Fruit fly (Drosophila melanogaster): ENCODE data around the gene CG6836.

The CG6836 gene

dm6 chr3L:18996030-18996773 lies 45.8 kb downstream of the CG6836 start (continued):
- TF ChIP-seq CG34224 (GFP tag; IDR thresholded peaks at IDR 0.05; ENCODE audit: partially characterized antibody), result peak; percentile 57; the same call in 2 of the 3 replicates
- peak; percentile 29 for TF ChIP-seq CG3838 (GFP tag; optimal IDR thresholded peaks at IDR 0.05)
- peak; percentile 30 for TF ChIP-seq bab2 (GFP tag; optimal IDR thresholded peaks at IDR 0.05)
- peak; percentile 47 for TF ChIP-seq CG7928 (GFP tag; optimal IDR thresholded peaks at IDR 0.05)
- TF ChIP-seq gce (GFP tag; IDR thresholded peaks at IDR 0.05), result no peak
- TF ChIP-seq kay (GFP tag; optimal IDR thresholded peaks at IDR 0.05), result peak; percentile 35
- TF ChIP-seq CkIIα-i1 (GFP tag; IDR thresholded peaks at IDR 0.05), result no peak
- TF ChIP-seq tio (GFP tag; optimal IDR thresholded peaks at IDR 0.05), result peak; percentile 86
- TF ChIP-seq CG10979 (tag; optimal IDR thresholded peaks at IDR 0.05), result peak; percentile 39
- TF ChIP-seq br (optimal IDR thresholded peaks at IDR 0.05), result no peak
- peak; percentile 28 for TF ChIP-seq CG8944 (GFP tag; optimal IDR thresholded peaks at IDR 0.05)
- TF ChIP-seq CG8290 (GFP tag; optimal IDR thresholded peaks at IDR 0.05), result no peak
- peak in 1 of 2 experiments; percentile 58 for TF ChIP-seq CG8290 (tag; optimal IDR thresholded peaks at IDR 0.05)
- TF ChIP-seq sens-2 (GFP tag; IDR thresholded peaks at IDR 0.05), result no peak
- peak; percentile 79; the same call in 1 of the 2 replicates for TF ChIP-seq lmd (GFP tag; IDR thresholded peaks at IDR 0.05)
- TF ChIP-seq CG3281 (GFP tag; optimal IDR thresholded peaks at IDR 0.05), result peak; percentile 87
- 0 out of 2 replicates have a peak, but pooled peaks have one; percentile 41 for TF ChIP-seq sna (GFP tag; IDR thresholded peaks at IDR 0.05; ENCODE audit: partially characterized antibody)
- TF ChIP-seq nerfin-2 (GFP tag; IDR thresholded peaks at IDR 0.05; ENCODE audit: partially characterized antibody), result no peak
- TF ChIP-seq jing (GFP tag; optimal IDR thresholded peaks at IDR 0.05), result no peak
- TF ChIP-seq pfk (GFP tag; optimal IDR thresholded peaks at IDR 0.05), result no peak
- TF ChIP-seq gro (GFP tag; optimal IDR thresholded peaks at IDR 0.05), result peak; percentile 17
- peak; percentile 10 for TF ChIP-seq odd (GFP tag; optimal IDR thresholded peaks at IDR 0.05)
- no peak for TF ChIP-seq YL-1 (GFP tag; optimal IDR thresholded peaks at IDR 0.05)
- peak; percentile 79; the same call in 2 of the 3 replicates for TF ChIP-seq CG11456 (GFP tag; IDR thresholded peaks at IDR 0.05)
- peak; percentile 46 for TF ChIP-seq CG18011 (GFP tag; optimal IDR thresholded peaks at IDR 0.05)
- peak; percentile 70 for TF ChIP-seq CG18262 (tag; optimal IDR thresholded peaks at IDR 0.05)
- TF ChIP-seq CG14014 (GFP tag; IDR thresholded peaks at IDR 0.05), result 0 out of 2 replicates have a peak, but pooled peaks have one; percentile 53
- TF ChIP-seq Meics (GFP tag; optimal IDR thresholded peaks at IDR 0.05), result peak; percentile 89
- no peak for TF ChIP-seq ash1 (GFP tag; optimal IDR thresholded peaks at IDR 0.05)
- 0 out of 3 replicates have a peak, but pooled peaks have one; percentile 3 for TF ChIP-seq sr (GFP tag; IDR thresholded peaks at IDR 0.05)
- no peak for TF ChIP-seq CG4707 (GFP tag; optimal IDR thresholded peaks at IDR 0.05)
- TF ChIP-seq CG10462 (GFP tag; optimal IDR thresholded peaks at IDR 0.05), result peak; percentile 35
- TF ChIP-seq CG2889 (GFP tag; IDR thresholded peaks at IDR 0.05), result peak; percentile 58; the same call in 2 of the 3 replicates
- no peak for TF ChIP-seq inv (GFP tag; IDR thresholded peaks at IDR 0.05; ENCODE audit: partially characterized antibody)
- peak; percentile 4 for TF ChIP-seq ab (GFP tag; optimal IDR thresholded peaks at IDR 0.05)
- TF ChIP-seq dimm (GFP tag; IDR thresholded peaks at IDR 0.05), result peak; percentile 31; the same call in 1 of the 2 replicates
- peak; percentile 81 for TF ChIP-seq Dip3 (GFP tag; optimal IDR thresholded peaks at IDR 0.05)
- no peak; the same call in 1 of the 2 replicates for TF ChIP-seq GATAe (GFP tag; conservative IDR thresholded peaks at IDR 0.05)
- TF ChIP-seq CG13894 (tag; optimal IDR thresholded peaks at IDR 0.05), result peak; percentile 90
- TF ChIP-seq CG13287 (GFP tag; IDR thresholded peaks at IDR 0.05; ENCODE audit: partially characterized antibody), result peak; percentile 64; the same call in 1 of the 2 replicates
- peak; percentile 50 for TF ChIP-seq Hr3 (GFP tag; optimal IDR thresholded peaks at IDR 0.05)
- TF ChIP-seq seq (GFP tag; IDR thresholded peaks at IDR 0.05), result peak; percentile 19; the same call in 1 of the 2 replicates
- TF ChIP-seq Sry-β (GFP tag; optimal IDR thresholded peaks at IDR 0.05), result no peak
- peak; percentile 32 for TF ChIP-seq en (GFP tag; optimal IDR thresholded peaks at IDR 0.05)
- peak; percentile 33 for TF ChIP-seq Bdp1 (GFP tag; optimal IDR thresholded peaks at IDR 0.05)
- peak; percentile 49; the same call in 1 of the 2 replicates for TF ChIP-seq MBD-R2 (GFP tag; IDR thresholded peaks at IDR 0.05)
- TF ChIP-seq stc (GFP tag; IDR thresholded peaks at IDR 0.05), result no peak; the same call in 1 of the 2 replicates
- peak; percentile 72 for TF ChIP-seq grau (tag; optimal IDR thresholded peaks at IDR 0.05)
- TF ChIP-seq CG18476 (GFP tag; optimal IDR thresholded peaks at IDR 0.05), result peak; percentile 57
